Fruit fly (Drosophila melanogaster) whole organism, embryonic: ENCODE measurements around the gene CG14410.

Source experiments
- B-H2 ChIP-seq: fragments of 200-800 bp; sonication (Bioruptor generic); optimal IDR thresholded peaks from 2 replicates; lab custom pipeline; 2018; ENCODE audit warnings: missing biosample characterization, mild to moderate bottlenecking, missing genetic modification characterization
- CG10366 ChIP-seq: fragments of 200-800 bp; sonication (Bioruptor generic); IDR thresholded peaks from 2 replicates; pipeline ENCODE4 v1.3.6; 2022; ENCODE audit warnings: missing biosample characterization, missing genetic modification characterization
- CG10431 ChIP-seq: fragments of 200-800 bp; sonication (Bioruptor generic); optimal IDR thresholded peaks from 3 replicates; lab custom pipeline; 2018; ENCODE audit warnings: missing biosample characterization, mild to moderate bottlenecking, missing genetic modification characterization
- CG10543 ChIP-seq: fragments of 200-800 bp; sonication (Bioruptor generic); optimal IDR thresholded peaks from 3 replicates; lab custom pipeline; 2017; ENCODE audit warnings: missing biosample characterization, mild to moderate bottlenecking, missing genetic modification characterization, moderate library complexity
- CG11696 ChIP-seq: fragments of 200-800 bp; sonication (Bioruptor generic); IDR thresholded peaks from 2 replicates; pipeline ENCODE4 v1.3.6; 2022; ENCODE audit warnings: missing biosample characterization, missing genetic modification characterization
- CG11723 ChIP-seq: fragments of 200-800 bp; sonication (Bioruptor generic); optimal IDR thresholded peaks from 2 replicates; lab custom pipeline; 2017; ENCODE audit warnings: missing biosample characterization, mild to moderate bottlenecking, missing genetic modification characterization
- CG1233 ChIP-seq: fragments of 200-800 bp; sonication (Bioruptor generic); optimal IDR thresholded peaks from 4 replicates; lab custom pipeline; 2018; ENCODE audit warnings: missing biosample characterization, mild to moderate bottlenecking, missing genetic modification characterization
- CG14441 ChIP-seq: fragments of 200-800 bp; sonication (Bioruptor generic); IDR thresholded peaks from 2 replicates; pipeline ENCODE4 v1.3.6; 2022; ENCODE audit warnings: missing biosample characterization, missing genetic modification characterization
- CG15011 ChIP-seq: fragments of 200-800 bp; sonication (Bioruptor generic); optimal IDR thresholded peaks from 3 replicates; lab custom pipeline; 2018; ENCODE audit warnings: missing biosample characterization, mild to moderate bottlenecking, missing genetic modification characterization
- CG1529 ChIP-seq: fragments of 200-800 bp; sonication (Bioruptor generic); optimal IDR thresholded peaks from 3 replicates; lab custom pipeline; 2018; ENCODE audit warnings: missing biosample characterization, missing genetic modification characterization
- CG16863 ChIP-seq: fragments of 200-800 bp; sonication (Bioruptor generic); optimal IDR thresholded peaks from 3 replicates; lab custom pipeline; 2016; ENCODE audit warnings: missing biosample characterization, missing genetic modification characterization
- CG18599 ChIP-seq: fragments of 200-800 bp; sonication (Bioruptor generic); optimal IDR thresholded peaks from 3 replicates; lab custom pipeline; 2017; ENCODE audit warnings: missing biosample characterization, missing genetic modification characterization, mild to moderate bottlenecking, moderate library complexity, missing genetic modification reagents
- CG2129 ChIP-seq: fragments of 200-800 bp; sonication (Bioruptor generic); IDR thresholded peaks from 2 replicates; pipeline ENCODE4 v1.3.6; 2022; ENCODE audit warnings: missing biosample characterization, missing genetic modification characterization; ENCODE audit not compliant: partially characterized antibody
- CG2678 ChIP-seq: fragments of 200-800 bp; sonication (Bioruptor generic); optimal IDR thresholded peaks from 3 replicates; lab custom pipeline; 2019; ENCODE audit warnings: missing biosample characterization, mild to moderate bottlenecking, missing genetic modification characterization, moderate library complexity
- CG30403 ChIP-seq: fragments of 200-800 bp; sonication (Bioruptor generic); optimal IDR thresholded peaks from 3 replicates; lab custom pipeline; 2016; ENCODE audit warnings: missing biosample characterization, missing genetic modification characterization
- CG30431 ChIP-seq: fragments of 200-800 bp; sonication (Bioruptor generic); optimal IDR thresholded peaks from 2 replicates; lab custom pipeline; 2017; ENCODE audit warnings: missing biosample characterization, missing genetic modification characterization
- CG32767 ChIP-seq: fragments of 200-800 bp; sonication (Bioruptor generic); IDR thresholded peaks from 2 replicates; pipeline ENCODE4 v1.3.6; 2022; ENCODE audit warnings: missing biosample characterization, missing genetic modification characterization
- CG3847 ChIP-seq: fragments of 200-800 bp; sonication (Bioruptor generic); IDR thresholded peaks from 2 replicates; pipeline ENCODE4 v1.3.6; 2022; ENCODE audit warnings: missing biosample characterization, missing genetic modification characterization
- CG42726 ChIP-seq: fragments of 200-800 bp; sonication (Bioruptor generic); IDR thresholded peaks from 2 replicates; pipeline ENCODE4 v1.3.6; 2022; ENCODE audit warnings: missing biosample characterization, missing genetic modification characterization; ENCODE audit not compliant: partially characterized antibody
- CG43689 ChIP-seq: fragments of 200-800 bp; sonication (Bioruptor generic); IDR thresholded peaks from 2 replicates; pipeline ENCODE4 v1.3.6; 2022; ENCODE audit warnings: missing biosample characterization, missing genetic modification characterization
- CG8281 ChIP-seq: fragments of 200-800 bp; sonication (Bioruptor generic); optimal IDR thresholded peaks from 2 replicates; lab custom pipeline; 2018; ENCODE audit warnings: missing biosample characterization, mild to moderate bottlenecking, missing genetic modification characterization, moderate library complexity
- D19A ChIP-seq: fragments of 200-800 bp; optimal IDR thresholded peaks from 3 replicates; lab custom pipeline; 2019; ENCODE audit warnings: missing biosample characterization, mild to moderate bottlenecking, missing genetic modification characterization, moderate library complexity
- Dip3 ChIP-seq: fragments of 200-800 bp; sonication (Bioruptor generic); optimal IDR thresholded peaks from 3 replicates; lab custom pipeline; 2016; ENCODE audit warnings: missing biosample characterization, missing genetic modification characterization
- Dll ChIP-seq: fragments of 200-800 bp; sonication (Bioruptor generic); IDR thresholded peaks from 4 replicates; pipeline ENCODE4 v1.3.6; 2022; ENCODE audit warnings: missing biosample characterization, missing genetic modification characterization; ENCODE audit not compliant: partially characterized antibody
- Fer3 ChIP-seq: fragments of 200-800 bp; sonication (Bioruptor generic); optimal IDR thresholded peaks from 2 replicates; lab custom pipeline; 2018; ENCODE audit warnings: missing biosample characterization, mild to moderate bottlenecking, missing genetic modification characterization, moderate library complexity
- H2.0 ChIP-seq: fragments of 200-800 bp; sonication (Bioruptor generic); IDR thresholded peaks from 2 replicates; pipeline ENCODE4 v1.3.6; 2022; ENCODE audit warnings: missing biosample characterization, missing genetic modification characterization
- Hr39 ChIP-seq: fragments of >200 bp; optimal IDR thresholded peaks from 2 replicates; lab custom pipeline; 2017
- Hsf ChIP-seq: fragments of 200-800 bp; sonication (Bioruptor generic); optimal IDR thresholded peaks from 3 replicates; lab custom pipeline; 2016; ENCODE audit warnings: missing biosample characterization, missing genetic modification characterization
- Sin3A ChIP-seq: fragments of >200 bp; optimal IDR thresholded peaks from 2 replicates; lab custom pipeline; 2018
- YL-1 ChIP-seq: fragments of 200-800 bp; sonication (Bioruptor generic); optimal IDR thresholded peaks from 3 replicates; lab custom pipeline; 2017; ENCODE audit warnings: missing biosample characterization, mild to moderate bottlenecking, missing genetic modification characterization
- chn ChIP-seq: fragments of 200-800 bp; sonication (Bioruptor generic); optimal IDR thresholded peaks from 2 replicates; lab custom pipeline; 2016; ENCODE audit warnings: missing biosample characterization, missing genetic modification characterization
- danr ChIP-seq: fragments of 200-800 bp; sonication (Bioruptor generic); IDR thresholded peaks from 2 replicates; pipeline ENCODE4 v1.3.6; 2022; ENCODE audit warnings: missing biosample characterization, missing genetic modification characterization
- dpn ChIP-seq, 2 experiments: fragments of 200-800 bp; sonication (Bioruptor generic); optimal IDR thresholded peaks; 3 replicates each; lab custom pipeline; 2016; ENCODE audit warnings: missing biosample characterization in 2 of 2, missing genetic modification characterization in 2 of 2
- gem ChIP-seq: fragments of 200-800 bp; sonication (Bioruptor generic); optimal IDR thresholded peaks from 2 replicates; lab custom pipeline; 2019; ENCODE audit warnings: missing biosample characterization, mild to moderate bottlenecking, missing genetic modification characterization, moderate library complexity
- hbn ChIP-seq: fragments of 200-800 bp; sonication (Bioruptor generic); IDR thresholded peaks from 2 replicates; pipeline ENCODE4 v1.3.6; 2022; ENCODE audit warnings: missing biosample characterization, missing genetic modification characterization; ENCODE audit not compliant: partially characterized antibody
- hkb ChIP-seq, 2 experiments: fragments of 200-800 bp in 1 of 2; fragments of >200 bp in 1 of 2; sonication (Bioruptor generic) in 1 of 2; IDR thresholded peaks in 1 of 2; optimal IDR thresholded peaks in 1 of 2; 2 replicates each; pipeline versions ENCODE4 v1.3.6 to Lab custom; 2017 to 2022; ENCODE audit warnings: missing biosample characterization in 1 of 2, missing genetic modification characterization in 1 of 2
- inv ChIP-seq: fragments of 200-800 bp; sonication (Bioruptor generic); IDR thresholded peaks from 2 replicates; pipeline ENCODE4 v1.3.6; 2022; ENCODE audit warnings: missing biosample characterization, missing genetic modification characterization; ENCODE audit not compliant: partially characterized antibody
- jigr1 ChIP-seq: fragments of 200-800 bp; sonication (Bioruptor generic); IDR thresholded peaks from 3 replicates; pipeline ENCODE4 v1.3.6; 2022; ENCODE audit warnings: missing biosample characterization, missing genetic modification characterization
- klu ChIP-seq: fragments of 200-800 bp; sonication (Bioruptor generic); IDR thresholded peaks from 2 replicates; pipeline ENCODE4 v1.3.6; 2022; ENCODE audit warnings: missing biosample characterization, missing genetic modification characterization
- nerfin-1 ChIP-seq: fragments of 200-800 bp; sonication (Bioruptor generic); optimal IDR thresholded peaks from 3 replicates; lab custom pipeline; 2019; ENCODE audit warnings: missing biosample characterization, mild to moderate bottlenecking, missing genetic modification characterization, moderate library complexity
- odd ChIP-seq: fragments of 200-800 bp; sonication (Bioruptor generic); optimal IDR thresholded peaks from 2 replicates; lab custom pipeline; 2017; ENCODE audit warnings: missing biosample characterization, mild to moderate bottlenecking, missing genetic modification characterization
- onecut ChIP-seq: fragments of 200-800 bp; sonication (Bioruptor generic); IDR thresholded peaks from 2 replicates; pipeline ENCODE4 v1.3.6; 2022; ENCODE audit warnings: missing biosample characterization, missing genetic modification characterization
- pros ChIP-seq: fragments of 200-800 bp; sonication (Bioruptor generic); optimal IDR thresholded peaks from 3 replicates; lab custom pipeline; 2019; ENCODE audit warnings: missing biosample characterization, mild to moderate bottlenecking, missing genetic modification characterization, moderate library complexity
- rib ChIP-seq: fragments of 200-800 bp; sonication (Bioruptor generic); IDR thresholded peaks from 2 replicates; pipeline ENCODE4 v1.3.6; 2022; ENCODE audit warnings: missing biosample characterization, missing genetic modification characterization
- sc ChIP-seq, 3 experiments: fragments of >200 bp in 2 of 3; fragments of 200-800 bp in 1 of 3; sonication (Bioruptor generic) in 1 of 3; optimal IDR thresholded peaks; 2 replicates in 2 of 3; 3 replicates in 1 of 3; lab custom pipeline; 2017; ENCODE audit warnings: mild to moderate bottlenecking in 1 of 3, missing biosample characterization in 1 of 3, missing genetic modification characterization in 1 of 3, missing genetic modification reagents in 1 of 3
- sens-2 ChIP-seq: fragments of 200-800 bp; sonication (Bioruptor generic); IDR thresholded peaks from 2 replicates; pipeline ENCODE4 v1.3.6; 2022; ENCODE audit warnings: missing biosample characterization, missing genetic modification characterization
- ttk ChIP-seq: fragments of 200-800 bp; sonication (Bioruptor generic); IDR thresholded peaks from 2 replicates; pipeline ENCODE4 v2.1.2; 2022; ENCODE audit warnings: missing biosample characterization, missing genetic modification characterization
- tx ChIP-seq: fragments of 200-800 bp; sonication (Bioruptor generic); optimal IDR thresholded peaks from 2 replicates; lab custom pipeline; 2016; ENCODE audit warnings: missing biosample characterization, missing genetic modification characterization
- wek ChIP-seq: fragments of 200-800 bp; sonication (Bioruptor generic); optimal IDR thresholded peaks from 3 replicates; lab custom pipeline; 2018; ENCODE audit warnings: missing biosample characterization, mild to moderate bottlenecking, missing genetic modification characterization, moderate library complexity
- z ChIP-seq: fragments of 200-800 bp; sonication (Bioruptor generic); IDR thresholded peaks from 3 replicates; pipeline ENCODE4 v1.3.6; 2022; ENCODE audit warnings: missing biosample characterization, missing genetic modification characterization
- zen ChIP-seq: fragments of 200-800 bp; sonication (Bioruptor generic); optimal IDR thresholded peaks from 3 replicates; lab custom pipeline; 2018; ENCODE audit warnings: missing biosample characterization, mild to moderate bottlenecking, missing genetic modification characterization, moderate library complexity

The CG14410 gene

DNA sequence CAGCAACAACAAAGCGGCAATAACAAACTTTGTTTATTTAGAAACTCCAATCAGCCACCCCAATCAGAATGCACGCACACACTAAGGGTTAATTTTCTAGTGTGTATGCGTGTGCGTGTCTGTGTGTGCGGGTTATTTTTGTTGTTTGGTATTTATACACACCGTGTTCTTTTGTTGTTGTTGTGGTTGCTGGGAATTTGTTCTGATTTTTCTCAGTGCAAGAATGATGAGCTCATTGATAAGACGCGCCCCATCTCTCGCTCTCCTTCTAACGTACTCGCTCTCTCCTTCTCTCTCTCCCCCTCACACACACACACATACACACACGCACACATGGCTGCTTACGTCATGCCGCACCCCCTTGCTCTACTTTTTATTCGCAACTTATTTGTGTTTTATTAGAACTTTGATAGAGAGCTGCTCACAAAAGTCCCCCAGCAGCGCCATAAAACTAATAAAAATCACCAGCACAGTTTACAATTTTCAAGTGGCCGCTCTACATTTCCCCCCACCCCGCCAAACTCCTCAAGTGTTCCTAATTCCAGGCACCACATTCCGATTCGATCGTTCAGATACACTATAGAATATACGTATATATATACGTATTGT, 3.3 kb downstream of the CG14410 start (continued):
- TF ChIP-seq CG1529 (GFP tag; lab: Kevin White, UChicago) (no peak), D19A (tag; lab: Kevin White, UChicago) (no peak), rib (GFP tag; lab: Robert Waterston, UW) (peak; percentile 67; the same call in 1 of the 2 replicates), inv (GFP tag; lab: Robert Waterston, UW) (no peak), pros (no peak), ttk (GFP tag; lab: Robert Waterston, UW) (peak; percentile 60; the same call in 1 of the 2 replicates), CG30431 (peak; percentile 25), danr (GFP tag; lab: Robert Waterston, UW) (no peak), CG43689 (GFP tag; lab: Robert Waterston, UW) (no peak), CG2129 (GFP tag; lab: Robert Waterston, UW) (no peak), odd (GFP tag; lab: Kevin White, UChicago) (no peak), CG15011 (GFP tag; lab: Kevin White, UChicago) (no peak), klu (0 out of 2 replicates have a peak, but pooled peaks have one; percentile 19), CG10366 (peak; percentile 23; the same call in 1 of the 2 replicates), gem (tag; lab: Kevin White, UChicago) (peak; percentile 52), B-H2 (no peak), CG8281 (tag; lab: Kevin White, UChicago) (no peak), CG10543 (peak; percentile 66), nerfin-1 (tag; lab: Kevin White, UChicago) (peak; percentile 26), CG11696 (GFP tag; lab: Robert Waterston, UW) (no peak), Sin3A (no peak), CG16863 (GFP tag; lab: Kevin White, UChicago) (peak; percentile 34), zen (no peak), CG1233 (GFP tag; lab: Kevin White, UChicago) (no peak), dpn (GFP tag; optimal IDR thresholded peaks at IDR 0.05; lab: Kevin White, UChicago) (peak; percentile 36 to 57), hbn (GFP tag; lab: Robert Waterston, UW) (no peak), chn (no peak), wek (GFP tag; lab: Kevin White, UChicago) (no peak), Hr39 (lab: Kevin White, UChicago) (no peak), CG32767 (peak; percentile 48; the same call in 1 of the 2 replicates), sens-2 (GFP tag; lab: Robert Waterston, UW) (no peak), Hsf (GFP tag; lab: Kevin White, UChicago) (peak; percentile 53), onecut (GFP tag; lab: Robert Waterston, UW) (0 out of 2 replicates have a peak, but pooled peaks have one; percentile 3), jigr1 (no peak), YL-1 (GFP tag; lab: Kevin White, UChicago) (peak; percentile 45), CG14441 (GFP tag; lab: Robert Waterston, UW) (peak; percentile 52), Fer3 (tag; lab: Kevin White, UChicago) (peak; percentile 54), Dip3 (GFP tag; lab: Kevin White, UChicago) (peak; percentile 28), H2.0 (GFP tag; lab: Robert Waterston, UW) (peak; percentile 29; the same call in 1 of the 2 replicates), z (GFP tag; lab: Robert Waterston, UW) (no peak), Dll (GFP tag; lab: Robert Waterston, UW) (no peak)

DNA sequence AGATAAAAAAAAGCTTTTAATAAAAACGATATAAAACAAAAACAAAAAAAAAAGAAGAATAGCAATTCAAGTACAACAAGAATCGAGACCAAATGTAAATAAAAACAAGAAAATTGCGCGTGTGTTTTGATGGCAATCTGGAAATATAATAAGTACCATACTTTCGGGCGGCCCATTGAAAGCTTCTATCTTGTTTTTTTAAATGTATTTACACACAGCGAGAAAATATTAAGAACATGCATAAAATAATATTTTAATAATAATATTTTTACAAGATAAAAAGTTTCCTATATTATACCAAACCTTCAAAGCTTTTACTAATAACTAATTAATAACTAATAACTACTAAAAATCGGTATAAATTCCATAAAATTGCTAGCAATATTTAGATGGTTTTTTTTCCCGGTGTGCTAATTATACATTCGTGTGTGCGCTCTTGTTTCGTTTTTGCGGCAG, 3.9 kb downstream of the CG14410 start:
- TF ChIP-seq tx (GFP tag; lab: Kevin White, UChicago) (no peak), D19A (tag; lab: Kevin White, UChicago) (peak; percentile 30), sc (optimal IDR thresholded peaks at IDR 0.05; lab: Kevin White, UChicago) (no peak), sc (GFP tag; optimal IDR thresholded peaks at IDR 0.05; lab: Kevin White, UChicago) (no peak), CG3847 (GFP tag; lab: Robert Waterston, UW) (peak; percentile 37), CG42726 (GFP tag; lab: Robert Waterston, UW) (no peak), hkb (optimal IDR thresholded peaks at IDR 0.05; lab: Kevin White, UChicago) (no peak), hkb (GFP tag; IDR thresholded peaks at IDR 0.05; lab: Robert Waterston, UW) (peak; percentile 47), CG11723 (GFP tag; lab: Kevin White, UChicago) (no peak), CG18599 (GFP tag; lab: Kevin White, UChicago) (peak; percentile 41), CG2678 (peak; percentile 71), CG10431 (GFP tag; lab: Kevin White, UChicago) (no peak), CG30403 (peak; percentile 27)
